Worm (Caenorhabditis elegans) whole organism, early embryonic: Measurements from ENCODE around the gene K03B4.1.

Source experiments
- B0310.2 ChIP-seq: sonication (generic microtip); optimal IDR thresholded peaks from 2 replicates; lab custom pipeline; 2016; ENCODE audit warnings: mild to moderate bottlenecking, missing genetic modification characterization, missing compliant biosample characterization
- F13C5.2 ChIP-seq: sonication (generic microtip); optimal IDR thresholded peaks from 2 replicates; lab custom pipeline; 2017; ENCODE audit warnings: mild to moderate bottlenecking, missing genetic modification characterization, inconsistent platforms, missing compliant biosample characterization
- aly-1 ChIP-seq: sonication (generic microtip); optimal IDR thresholded peaks from 2 replicates; lab custom pipeline; 2016; ENCODE audit warnings: missing genetic modification characterization, missing compliant biosample characterization
- ama-1 ChIP-seq: fragments of 150-350 bp; optimal IDR thresholded peaks from 2 replicates; lab custom pipeline; 2014
- ceh-13 ChIP-seq: fragments of 200-800 bp; sonication (Bioruptor generic); optimal IDR thresholded peaks from 2 replicates; lab custom pipeline; 2018; ENCODE audit warnings: mild to moderate bottlenecking, missing genetic modification characterization, missing compliant biosample characterization
- ceh-36 ChIP-seq: sonication (generic microtip); optimal IDR thresholded peaks from 2 replicates; lab custom pipeline; 2016; ENCODE audit warnings: missing genetic modification characterization, inconsistent platforms, missing compliant biosample characterization
- ets-7 ChIP-seq: sonication (generic microtip); optimal IDR thresholded peaks from 2 replicates; lab custom pipeline; 2016; ENCODE audit warnings: missing genotype, missing genetic modification characterization, missing compliant biosample characterization
- flt-1 ChIP-seq: fragments of 200-800 bp; sonication (Bioruptor generic); IDR thresholded peaks from 2 replicates; pipeline ENCODE4 v1.3.6; 2022; ENCODE audit warnings: missing genetic modification characterization, missing compliant biosample characterization
- hmbx-1 ChIP-seq: sonication (generic microtip); optimal IDR thresholded peaks from 2 replicates; lab custom pipeline; 2016; ENCODE audit warnings: mild to moderate bottlenecking, missing genetic modification characterization, missing compliant biosample characterization
- hmg-4 ChIP-seq: fragments of 200-800 bp; sonication (Bioruptor generic); optimal IDR thresholded peaks from 2 replicates; lab custom pipeline; 2018; ENCODE audit warnings: mild to moderate bottlenecking, missing genetic modification characterization, missing compliant biosample characterization
- hnd-1 ChIP-seq: sonication (generic microtip); optimal IDR thresholded peaks from 2 replicates; lab custom pipeline; 2016; ENCODE audit warnings: missing genetic modification characterization, missing compliant biosample characterization
- pes-1 ChIP-seq: fragments of 200-800 bp; sonication (Bioruptor generic); IDR thresholded peaks from 2 replicates; pipeline ENCODE4 v1.3.6; 2022; ENCODE audit warnings: missing genetic modification reagents, missing genetic modification characterization, missing compliant biosample characterization
- scrt-1 ChIP-seq: fragments of 200-800 bp; sonication (Bioruptor generic); IDR thresholded peaks from 2 replicates; pipeline ENCODE4 v1.3.6; 2022; ENCODE audit warnings: missing genetic modification characterization, missing compliant biosample characterization
- sea-1 ChIP-seq: fragments of 200-800 bp; sonication (Bioruptor generic); conservative IDR thresholded peaks from 2 replicates; pipeline ENCODE4 v1.3.6; 2022; ENCODE audit warnings: missing genetic modification characterization, missing compliant biosample characterization
- tbx-11 ChIP-seq: fragments of 200-800 bp; sonication (Bioruptor generic); IDR thresholded peaks from 2 replicates; pipeline ENCODE4 v1.3.6; 2022; ENCODE audit warnings: missing genetic modification characterization, missing compliant biosample characterization
- tbx-37 ChIP-seq: fragments of 200-800 bp; sonication (Bioruptor generic); conservative IDR thresholded peaks from 2 replicates; pipeline ENCODE4 v1.3.6; 2022; ENCODE audit warnings: missing genetic modification reagents, missing genetic modification characterization, missing compliant biosample characterization
- tra-4 ChIP-seq: sonication (generic microtip); optimal IDR thresholded peaks from 2 replicates; lab custom pipeline; 2017; ENCODE audit warnings: missing genetic modification characterization, missing compliant biosample characterization

Gene K03B4.1

DNA sequence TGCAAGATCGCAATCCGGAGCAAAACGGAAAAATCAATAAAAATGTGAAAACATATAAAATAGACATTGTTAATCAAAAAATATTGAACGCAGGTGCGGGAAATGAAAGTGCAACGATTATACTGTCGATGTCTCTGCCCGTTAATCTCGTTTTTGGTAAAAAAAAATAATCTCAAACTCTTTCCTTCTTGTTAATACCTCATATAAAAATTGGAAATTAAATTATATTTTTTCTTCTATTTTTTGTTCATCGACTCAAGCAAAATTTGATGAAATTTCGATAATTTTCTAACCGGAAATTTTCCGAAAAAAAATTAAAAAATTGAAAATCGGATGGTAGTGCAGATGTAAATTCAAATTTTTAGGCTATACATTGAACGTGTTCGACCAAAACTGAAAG lies 16.6 kb upstream of the K03B4.1 start, which contains the start of gene K03B4.9:
Gene K03B4.9, minus strand, starts transcription at position 101 of the 400 bp plus-strand sequence.
- no peak for TF ChIP-seq ceh-13 (GFP tag; lab: Kevin White, UChicago)
- TF ChIP-seq ama-1 (lab: Kevin White, UChicago), result no peak
- no peak for TF ChIP-seq hnd-1
- TF ChIP-seq pes-1 (GFP tag; lab: Robert Waterston, UW), result no peak
- no peak for TF ChIP-seq flt-1 (GFP tag; lab: Robert Waterston, UW)
- TF ChIP-seq ets-7 (tag; lab: Kevin White, UChicago), result no peak
- TF ChIP-seq aly-1 (tag; lab: Kevin White, UChicago), result no peak
- TF ChIP-seq B0310.2 (tag; lab: Kevin White, UChicago), result no peak
- no peak for TF ChIP-seq F13C5.2 (tag; lab: Kevin White, UChicago)
- TF ChIP-seq tbx-37 (GFP tag; lab: Robert Waterston, UW), result no peak
- no peak for TF ChIP-seq ceh-36 (tag; lab: Kevin White, UChicago)
- TF ChIP-seq sea-1 (GFP tag; lab: Robert Waterston, UW), result no peak
- no peak for TF ChIP-seq hmbx-1 (tag; lab: Kevin White, UChicago)
- no peak for TF ChIP-seq tra-4 (tag; lab: Kevin White, UChicago)

DNA sequence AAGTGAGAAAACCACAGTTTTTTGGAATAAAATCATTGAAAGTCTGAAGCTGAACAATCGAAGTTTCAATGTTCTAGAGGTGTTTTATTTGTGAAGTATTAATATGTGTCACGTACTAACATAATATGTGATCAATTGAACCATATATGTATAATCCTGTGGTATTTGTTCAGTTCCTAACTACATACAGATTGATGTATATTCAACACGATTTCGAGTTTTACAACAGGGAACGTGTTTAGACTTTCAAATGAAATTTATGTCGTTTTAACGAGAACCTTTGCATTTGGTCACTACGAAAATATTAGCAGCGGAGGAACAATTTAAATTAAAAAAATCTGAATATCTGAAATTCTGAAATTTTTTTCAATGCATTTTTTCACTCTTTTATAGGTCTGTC lies 14.6 kb upstream of the K03B4.1 start, which contains the start of gene K03B4.8:
Gene K03B4.8, minus strand, starts transcription at position 101 of the 400 bp plus-strand sequence.
- TF ChIP-seq ceh-13 (GFP tag; lab: Kevin White, UChicago), result no peak

DNA sequence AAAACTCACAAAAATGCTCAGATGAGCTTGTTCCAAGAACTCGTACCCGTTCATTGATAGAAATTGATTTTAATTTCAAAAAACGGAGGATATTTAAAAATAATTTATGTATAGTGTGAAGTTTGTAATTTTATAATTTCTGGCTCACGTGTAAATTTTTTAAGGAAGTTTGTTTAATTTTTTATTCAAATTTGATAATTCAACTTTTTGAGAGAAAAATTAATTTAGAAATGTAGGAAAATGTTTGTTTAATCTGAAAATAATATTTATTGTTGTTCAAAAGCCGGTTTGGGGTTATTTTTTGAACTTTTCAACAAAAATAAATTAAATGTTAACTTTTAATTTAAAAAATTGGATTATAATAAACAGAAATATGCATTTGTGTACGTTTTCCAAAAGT lies 13.0 kb upstream of the K03B4.1 start, which contains the start of gene K03B4.6:
Gene K03B4.6, minus strand, starts transcription at position 101 of the 400 bp plus-strand sequence.
- no peak for TF ChIP-seq hmg-4 (GFP tag; lab: Kevin White, UChicago)

DNA sequence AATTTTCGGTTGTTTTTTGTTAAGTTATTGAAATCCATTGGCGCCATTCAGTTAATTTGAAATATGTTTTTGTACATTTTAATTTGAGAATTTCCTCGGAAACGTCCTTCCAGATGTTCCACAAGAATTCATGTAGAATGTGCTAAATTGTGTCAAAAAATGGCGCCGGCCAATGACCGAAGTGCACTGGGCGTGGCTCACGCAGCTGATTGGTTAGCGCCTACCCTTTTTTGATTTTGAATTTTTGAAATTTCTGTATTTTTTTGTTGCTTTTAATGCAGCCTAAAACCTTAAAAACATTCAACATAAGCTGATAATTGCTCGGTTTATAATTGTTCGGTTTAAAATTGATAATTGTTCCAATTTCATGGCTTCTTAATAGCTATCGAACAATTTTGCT lies 12.3 kb upstream of the K03B4.1 start:
- no peak for TF ChIP-seq F13C5.2 (tag; lab: Kevin White, UChicago)
- TF ChIP-seq tra-4 (tag; lab: Kevin White, UChicago), result no peak
- no peak for TF ChIP-seq sea-1 (GFP tag; lab: Robert Waterston, UW)
- no peak for TF ChIP-seq tbx-11 (GFP tag; lab: Robert Waterston, UW)
- no peak for TF ChIP-seq tbx-37 (GFP tag; lab: Robert Waterston, UW)
- TF ChIP-seq hmbx-1 (tag; lab: Kevin White, UChicago), result no peak
- no peak for TF ChIP-seq B0310.2 (tag; lab: Kevin White, UChicago)
- no peak for TF ChIP-seq scrt-1 (GFP tag; lab: Robert Waterston, UW)
- TF ChIP-seq aly-1 (tag; lab: Kevin White, UChicago), result no peak
- no peak for TF ChIP-seq hmg-4 (GFP tag; lab: Kevin White, UChicago)
- no peak for TF ChIP-seq ets-7 (tag; lab: Kevin White, UChicago)
- no peak for TF ChIP-seq flt-1 (GFP tag; lab: Robert Waterston, UW)
- no peak for TF ChIP-seq ama-1 (lab: Kevin White, UChicago)
- TF ChIP-seq ceh-13 (GFP tag; lab: Kevin White, UChicago), result no peak
- TF ChIP-seq hnd-1, result no peak
- TF ChIP-seq pes-1 (GFP tag; lab: Robert Waterston, UW), result no peak
- no peak for TF ChIP-seq ceh-36 (tag; lab: Kevin White, UChicago)

DNA sequence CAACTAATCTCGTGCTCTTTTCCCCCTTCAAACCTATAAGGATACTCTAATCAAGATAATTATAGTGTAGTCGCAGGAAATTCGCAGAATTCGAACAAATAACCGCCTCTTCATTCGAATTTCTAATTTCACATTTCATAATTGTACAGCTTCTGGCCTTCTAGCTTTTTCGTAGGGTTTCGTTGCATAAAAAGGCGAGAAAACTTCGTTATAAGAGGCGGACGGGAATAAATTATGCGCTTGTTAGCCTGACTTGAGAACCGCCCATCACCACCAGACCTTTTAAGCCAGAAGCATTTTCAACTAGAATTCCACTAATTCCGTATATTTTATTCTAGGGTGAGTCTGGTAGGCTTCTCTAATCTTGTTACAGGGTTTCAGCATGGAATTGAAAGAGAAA lies 7.5 kb upstream of the K03B4.1 start, which contains the start of gene K03B4.4:
Gene K03B4.4, plus strand, starts transcription at position 301 of the 400 bp plus-strand sequence.
- no peak for TF ChIP-seq hnd-1
- TF ChIP-seq pes-1 (GFP tag; lab: Robert Waterston, UW), result no peak

DNA sequence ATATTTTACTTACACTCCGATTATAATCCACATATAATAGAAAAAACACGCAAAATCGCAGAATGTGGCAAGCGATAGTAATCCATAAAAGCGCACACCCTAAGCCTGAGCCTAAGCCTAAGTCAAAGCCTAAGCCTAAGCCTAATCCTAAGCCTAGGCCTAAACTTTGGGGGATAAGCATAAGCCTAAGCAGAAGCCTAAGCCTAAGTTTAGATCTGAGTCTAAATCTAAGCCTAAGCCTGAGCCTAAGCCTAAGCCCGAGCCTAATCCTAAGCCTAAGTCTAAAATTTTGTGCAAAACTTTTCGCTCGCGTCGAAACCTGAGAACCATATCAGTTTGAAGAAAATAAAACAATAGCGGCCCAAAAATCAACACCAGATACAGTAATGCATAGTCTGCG lies 5.0 kb upstream of the K03B4.1 start:
- peak; percentile 73 for TF ChIP-seq ceh-36 (tag; lab: Kevin White, UChicago)
- TF ChIP-seq B0310.2 (tag; lab: Kevin White, UChicago), result no peak

DNA sequence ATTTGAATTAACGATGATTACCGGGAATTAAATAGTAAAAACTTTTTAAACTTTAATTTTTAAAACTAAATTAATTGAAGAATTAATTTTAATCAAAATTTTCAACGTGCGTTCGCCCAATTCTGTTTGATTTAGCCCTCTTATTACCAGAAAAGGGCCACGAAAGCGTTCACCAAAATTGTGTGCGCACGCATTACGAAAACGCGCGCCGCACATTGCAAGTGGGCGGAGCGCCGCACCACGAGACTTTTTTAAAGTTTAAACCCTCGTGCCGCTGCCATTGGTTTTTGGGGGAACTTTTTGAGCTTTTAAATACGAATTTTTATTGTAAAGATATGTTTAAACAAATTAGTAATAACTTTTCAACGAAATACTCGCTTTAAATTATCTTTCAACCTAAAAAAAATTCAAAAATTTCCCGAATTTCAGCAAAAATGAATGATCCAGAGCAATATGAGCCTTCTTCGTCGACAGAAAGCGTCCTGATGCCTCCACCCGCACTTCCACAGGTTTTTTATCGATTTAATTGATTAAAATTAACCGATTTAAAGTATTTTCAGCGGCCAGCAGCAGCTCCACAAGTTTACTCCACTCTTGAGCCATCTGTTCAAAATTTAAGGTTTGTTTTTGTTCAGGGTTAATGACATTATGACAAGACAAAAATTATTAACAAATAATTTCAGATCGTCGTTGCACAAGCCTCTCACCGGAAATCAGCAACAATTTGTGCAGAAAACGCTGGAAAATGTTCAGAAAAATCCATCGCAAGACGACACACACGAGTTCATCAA lies 2.3 kb upstream of the K03B4.1 start, which contains the start of gene taf-10:
Gene taf-10, plus strand, starts transcription at position 424 of the 791 bp plus-strand sequence.
- TF ChIP-seq F13C5.2 (tag; lab: Kevin White, UChicago) (peak; percentile 54), hmbx-1 (tag; lab: Kevin White, UChicago) (no peak)

DNA sequence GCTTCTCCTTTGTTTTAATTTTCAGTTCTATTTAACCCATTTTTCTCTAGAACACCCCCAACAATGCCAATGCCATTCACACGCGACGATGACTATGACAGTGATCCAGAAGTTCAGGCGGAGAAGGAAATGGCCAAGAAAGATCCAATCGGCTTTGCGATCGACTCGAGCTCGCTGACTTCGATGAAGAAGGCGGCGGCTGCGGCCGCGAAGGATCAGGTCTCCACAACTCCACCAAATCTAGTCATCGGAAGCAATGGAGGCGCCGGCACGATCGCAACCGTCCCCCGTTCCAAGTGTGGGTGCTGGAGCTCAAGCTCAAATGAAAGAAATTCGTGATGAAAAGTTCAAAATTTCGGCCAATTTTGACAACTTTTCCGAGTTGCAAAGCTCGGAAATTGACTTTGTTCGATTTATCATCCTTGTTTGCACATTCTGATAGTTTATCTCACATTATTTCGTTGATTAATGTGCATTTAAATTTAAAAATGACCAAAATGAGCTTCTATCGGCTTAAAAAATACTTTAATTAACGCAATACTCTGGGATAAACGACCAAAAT lies 1.1 kb upstream of the K03B4.1 start, which contains the start of gene K03B4.2:
Gene K03B4.2, plus strand, starts transcription at position 51 of the 562 bp plus-strand sequence.
- TF ChIP-seq ama-1 (lab: Kevin White, UChicago), result no peak
- no peak for TF ChIP-seq tra-4 (tag; lab: Kevin White, UChicago)
- no peak for TF ChIP-seq ets-7 (tag; lab: Kevin White, UChicago)
- no peak for TF ChIP-seq hnd-1
- TF ChIP-seq F13C5.2 (tag; lab: Kevin White, UChicago), result no peak
- TF ChIP-seq B0310.2 (tag; lab: Kevin White, UChicago), result no peak
- TF ChIP-seq pes-1 (GFP tag; lab: Robert Waterston, UW), result no peak
- no peak for TF ChIP-seq ceh-36 (tag; lab: Kevin White, UChicago)
- no peak for TF ChIP-seq hmbx-1 (tag; lab: Kevin White, UChicago)
- no peak for TF ChIP-seq ceh-13 (GFP tag; lab: Kevin White, UChicago)
- TF ChIP-seq tbx-37 (GFP tag; lab: Robert Waterston, UW), result no peak
- TF ChIP-seq aly-1 (tag; lab: Kevin White, UChicago), result no peak
- no peak for TF ChIP-seq tbx-11 (GFP tag; lab: Robert Waterston, UW)
- no peak for TF ChIP-seq scrt-1 (GFP tag; lab: Robert Waterston, UW)
